Fruit fly (Drosophila melanogaster) whole organism: ENCODE measurements around the gene CG9777.

Experiments used
- pan ChIP-seq: fragments of >200 bp; optimal IDR thresholded peaks from 2 replicates; lab custom pipeline; 2017
- psq ChIP-seq: fragments of >200 bp; optimal IDR thresholded peaks from 2 replicates; lab custom pipeline; 2017
- usp ChIP-seq: fragments of >200 bp; optimal IDR thresholded peaks from 2 replicates; lab custom pipeline; 2017; ENCODE audit warnings: missing biosample characterization, missing genetic modification characterization, mixed read lengths

- TF ChIP-seq pan (lab: Kevin White, UChicago) (no peak), usp (GFP tag; lab: Kevin White, UChicago) (no peak), psq (no peak)
Observed at dm6 chrX:16643363-16643946, 11.4 kb upstream of the CG9777 start.
